Worm (Caenorhabditis elegans): Measurements from ENCODE around the gene pqn-54.

pqn-54 gene

ce11 chrV:1467444-1467843 is 2.7 kb downstream of the pqn-54 start, which contains the start of gene gid-8:
gid-8 (plus strand) TSS chrV:1467744.
- TF ChIP-seq mbf-1 (tag; optimal IDR thresholded peaks at IDR 0.05) (no peak), ama-1 (optimal IDR thresholded peaks at IDR 0.05) (no peak), nhr-11 (tag; optimal IDR thresholded peaks at IDR 0.05) (no peak), nhr-129 (tag; optimal IDR thresholded peaks at IDR 0.05) (no peak), unc-39 (tag; optimal IDR thresholded peaks at IDR 0.05) (no peak), nhr-6 (tag; optimal IDR thresholded peaks at IDR 0.05) (no peak), unc-55 (GFP tag; optimal IDR thresholded peaks at IDR 0.05) (no peak), fos-1 (tag; optimal IDR thresholded peaks at IDR 0.05) (no peak), sma-3 (GFP tag; optimal IDR thresholded peaks at IDR 0.05) (no peak), elt-1 (tag; optimal IDR thresholded peaks at IDR 0.05) (no peak), zag-1 (tag; optimal IDR thresholded peaks at IDR 0.05) (no peak), ZK546.5 (tag; optimal IDR thresholded peaks at IDR 0.05) (no peak), sma-9 (GFP tag; optimal IDR thresholded peaks at IDR 0.05) (no peak), sma-9 (tag; optimal IDR thresholded peaks at IDR 0.05) (no peak), nhr-77 (tag; optimal IDR thresholded peaks at IDR 0.05) (no peak), F13H6.1 (tag; optimal IDR thresholded peaks at IDR 0.05) (no peak), nhr-23 (tag; optimal IDR thresholded peaks at IDR 0.05) (no peak), sem-4 (tag; optimal IDR thresholded peaks at IDR 0.05) (no peak), gmeb-1 (tag; optimal IDR thresholded peaks at IDR 0.05) (no peak), Y55F3AM.14 (GFP tag; optimal IDR thresholded peaks at IDR 0.05) (no peak), egl-27 (tag; optimal IDR thresholded peaks at IDR 0.05) (no peak)

ce11 chrV:1468905-1469304 is 4.1 kb downstream of the pqn-54 start:
- TF ChIP-seq ceh-16 (tag; optimal IDR thresholded peaks at IDR 0.05) (no peak), gmeb-1 (tag; optimal IDR thresholded peaks at IDR 0.05) (no peak), nhr-237 (tag; optimal IDR thresholded peaks at IDR 0.05) (no peak)

ce11 chrV:1471078-1471969 is 6.5 kb downstream of the pqn-54 start:
- TF ChIP-seq dmd-4 (tag; optimal IDR thresholded peaks at IDR 0.05), result no peak
- peak in 1 of 2 experiments; percentile 10 for TF ChIP-seq mdl-1 (tag; optimal IDR thresholded peaks at IDR 0.05)
- peak; percentile 44 for TF ChIP-seq F13H6.1 (tag; optimal IDR thresholded peaks at IDR 0.05)
- no peak for TF ChIP-seq nhr-12 (tag; optimal IDR thresholded peaks at IDR 0.05)
- peak; percentile 70 for TF ChIP-seq sma-3 (GFP tag; optimal IDR thresholded peaks at IDR 0.05)
- TF ChIP-seq ztf-4 (tag; optimal IDR thresholded peaks at IDR 0.05), result peak; percentile 32
- peak; percentile 53 for TF ChIP-seq zag-1 (tag; optimal IDR thresholded peaks at IDR 0.05)
- TF ChIP-seq alr-1 (tag; optimal IDR thresholded peaks at IDR 0.05), result no peak
- TF ChIP-seq snpc-4 (tag; optimal IDR thresholded peaks at IDR 0.05), result no peak
- no peak for TF ChIP-seq Y55F3AM.14 (GFP tag; optimal IDR thresholded peaks at IDR 0.05)
- no peak for TF ChIP-seq nhr-237 (tag; optimal IDR thresholded peaks at IDR 0.05)
- TF ChIP-seq nhr-25 (tag; optimal IDR thresholded peaks at IDR 0.05), result peak; percentile 74
- TF ChIP-seq skn-1 (tag; optimal IDR thresholded peaks at IDR 0.05), result peak; percentile 86
- TF ChIP-seq unc-55 (GFP tag; optimal IDR thresholded peaks at IDR 0.05), result peak; percentile 96
- peak; percentile 91 for TF ChIP-seq gmeb-1 (tag; optimal IDR thresholded peaks at IDR 0.05)
- TF ChIP-seq lin-11 (tag; optimal IDR thresholded peaks at IDR 0.05), result peak; percentile 14
- TF ChIP-seq nhr-129 (tag; optimal IDR thresholded peaks at IDR 0.05), result peak; percentile 13
- peak; percentile 25 for TF ChIP-seq sma-9 (GFP tag; optimal IDR thresholded peaks at IDR 0.05)
- TF ChIP-seq sma-9 (tag; optimal IDR thresholded peaks at IDR 0.05), result no peak
- TF ChIP-seq elt-1 (tag; optimal IDR thresholded peaks at IDR 0.05), result no peak
- TF ChIP-seq lin-13 (GFP tag; optimal IDR thresholded peaks at IDR 0.05), result peak; percentile 87
- no peak for TF ChIP-seq ZK546.5 (tag; optimal IDR thresholded peaks at IDR 0.05)
- TF ChIP-seq nhr-10 (tag; optimal IDR thresholded peaks at IDR 0.05), result no peak
- peak; percentile 72 for TF ChIP-seq crh-2 (tag; optimal IDR thresholded peaks at IDR 0.05)
- peak; percentile 58 for TF ChIP-seq nhr-21 (tag; optimal IDR thresholded peaks at IDR 0.05)
- no peak for TF ChIP-seq mbf-1 (tag; optimal IDR thresholded peaks at IDR 0.05)
- TF ChIP-seq fos-1 (tag; optimal IDR thresholded peaks at IDR 0.05), result peak; percentile 63
- peak; percentile 50 for TF ChIP-seq nhr-6 (tag; optimal IDR thresholded peaks at IDR 0.05)
- no peak for TF ChIP-seq ztf-1 (GFP tag; conservative IDR thresholded peaks at IDR 0.05)
- TF ChIP-seq mab-5 (tag; optimal IDR thresholded peaks at IDR 0.05), result peak; percentile 43
- TF ChIP-seq elt-3 (tag; optimal IDR thresholded peaks at IDR 0.05), result no peak
- no peak for TF ChIP-seq nhr-77 (tag; optimal IDR thresholded peaks at IDR 0.05)
- peak; percentile 87 for TF ChIP-seq C34F6.9 (tag; optimal IDR thresholded peaks at IDR 0.05)
- TF ChIP-seq lsy-2 (tag; optimal IDR thresholded peaks at IDR 0.05), result peak in 1 of 2 experiments; percentile 82

Measured in whole organism, L2 larva.